Worm (Caenorhabditis elegans): ENCODE results near the gene arrd-5.

Gene arrd-5

ce11 chrII:9855620-9856019, 20.6 kb downstream of the arrd-5 start, which contains the start of gene chil-4:
TSS of gene chil-4 (minus strand) at chrII:9855720.
- no peak for TF ChIP-seq hlh-15 (tag; optimal IDR thresholded peaks at IDR 0.05)
- TF ChIP-seq sdc-2 (tag; optimal IDR thresholded peaks at IDR 0.05) = no peak
- TF ChIP-seq ceh-18 (tag; optimal IDR thresholded peaks at IDR 0.05) = no peak
- TF ChIP-seq lim-6 (tag; optimal IDR thresholded peaks at IDR 0.05) = no peak
- TF ChIP-seq lin-11 (tag; optimal IDR thresholded peaks at IDR 0.05) = no peak
- no peak for TF ChIP-seq che-1 (tag; optimal IDR thresholded peaks at IDR 0.05)
- no peak for TF ChIP-seq ceh-31 (tag; optimal IDR thresholded peaks at IDR 0.05)
- no peak for TF ChIP-seq elt-4 (tag; optimal IDR thresholded peaks at IDR 0.05)
- TF ChIP-seq nhr-11 (tag; optimal IDR thresholded peaks at IDR 0.05) = no peak
- no peak for TF ChIP-seq ceh-2 (tag; optimal IDR thresholded peaks at IDR 0.05)
- TF ChIP-seq elt-2 (tag; optimal IDR thresholded peaks at IDR 0.05) = no peak
- TF ChIP-seq fax-1 (tag; optimal IDR thresholded peaks at IDR 0.05) = no peak
- no peak for TF ChIP-seq ceh-24 (tag; optimal IDR thresholded peaks at IDR 0.05)
- TF ChIP-seq ceh-30 (tag; optimal IDR thresholded peaks at IDR 0.05) = no peak
- TF ChIP-seq pha-2 (tag; optimal IDR thresholded peaks at IDR 0.05) = no peak
- no peak for TF ChIP-seq pag-3 (tag; optimal IDR thresholded peaks at IDR 0.05; ENCODE audit: borderline replicate concordance)
- no peak for TF ChIP-seq mec-3 (tag; optimal IDR thresholded peaks at IDR 0.05; ENCODE audit: borderline replicate concordance)
- TF ChIP-seq pat-9 (tag; optimal IDR thresholded peaks at IDR 0.05) = no peak
- TF ChIP-seq hlh-30 (tag; optimal IDR thresholded peaks at IDR 0.05; ENCODE audit: insufficient read depth) = no peak
- TF ChIP-seq unc-55 (GFP tag; optimal IDR thresholded peaks at IDR 0.05) = no peak

- TF ChIP-seq C38D4.7 (GFP tag; optimal IDR thresholded peaks at IDR 0.05) = no peak
- no peak for TF ChIP-seq hlh-6 (tag; optimal IDR thresholded peaks at IDR 0.05)
- no peak for TF ChIP-seq pag-3 (tag; optimal IDR thresholded peaks at IDR 0.05; ENCODE audit: borderline replicate concordance)
- TF ChIP-seq lim-6 (tag; optimal IDR thresholded peaks at IDR 0.05) = no peak
- no peak for TF ChIP-seq elt-2 (tag; optimal IDR thresholded peaks at IDR 0.05)
- no peak for TF ChIP-seq sox-2 (GFP tag; IDR thresholded peaks at IDR 0.05)
- TF ChIP-seq madf-2 (tag; optimal IDR thresholded peaks at IDR 0.05) = no peak
- TF ChIP-seq hlh-8 (tag; optimal IDR thresholded peaks at IDR 0.05) = no peak
- no peak for TF ChIP-seq Y22D7AL.16 (tag; optimal IDR thresholded peaks at IDR 0.05)
- TF ChIP-seq ceh-2 (tag; optimal IDR thresholded peaks at IDR 0.05) = no peak
- no peak for TF ChIP-seq tbx-7 (tag; optimal IDR thresholded peaks at IDR 0.05)
- TF ChIP-seq pha-4 (tag; optimal IDR thresholded peaks at IDR 0.05) = no peak
- TF ChIP-seq ceh-19 (GFP tag; optimal IDR thresholded peaks at IDR 0.05) = no peak
- TF ChIP-seq unc-3 (GFP tag; conservative IDR thresholded peaks at IDR 0.05) = no peak
- no peak for TF ChIP-seq unc-3 (tag; optimal IDR thresholded peaks at IDR 0.05)
- no peak for TF ChIP-seq sdc-2 (tag; optimal IDR thresholded peaks at IDR 0.05)
- TF ChIP-seq eyg-1 (tag; optimal IDR thresholded peaks at IDR 0.05) = no peak
- TF ChIP-seq ceh-9 (tag; optimal IDR thresholded peaks at IDR 0.05) = no peak
Measured at ce11 chrII:9857791-9858190, 22.8 kb downstream of the arrd-5 start, which contains the start of gene chil-6. TSS of gene chil-6 (minus strand) at chrII:9857891.

- TF ChIP-seq hlh-30 (tag; optimal IDR thresholded peaks at IDR 0.05; ENCODE audit: insufficient read depth) (no peak), ceh-19 (GFP tag; optimal IDR thresholded peaks at IDR 0.05) (no peak), eyg-1 (tag; optimal IDR thresholded peaks at IDR 0.05) (no peak), gmeb-2 (tag; optimal IDR thresholded peaks at IDR 0.05) (no peak), rnt-1 (tag; optimal IDR thresholded peaks at IDR 0.05) (no peak), K09A11.1 (tag; optimal IDR thresholded peaks at IDR 0.05; ENCODE audit: insufficient read depth) (no peak), pag-3 (tag; optimal IDR thresholded peaks at IDR 0.05; ENCODE audit: borderline replicate concordance) (no peak), elt-4 (tag; optimal IDR thresholded peaks at IDR 0.05) (no peak), ceh-34 (tag; optimal IDR thresholded peaks at IDR 0.05) (no peak), fkh-10 (GFP tag; optimal IDR thresholded peaks at IDR 0.05) (no peak), ref-2 (tag; optimal IDR thresholded peaks at IDR 0.05) (no peak), nfya-1 (tag; optimal IDR thresholded peaks at IDR 0.05) (no peak), zip-5 (tag; optimal IDR thresholded peaks at IDR 0.05) (no peak), unc-86 (tag; optimal IDR thresholded peaks at IDR 0.05) (no peak), C08G9.2 (tag; optimal IDR thresholded peaks at IDR 0.05) (no peak), tbx-7 (tag; optimal IDR thresholded peaks at IDR 0.05) (no peak), mec-3 (tag; optimal IDR thresholded peaks at IDR 0.05; ENCODE audit: borderline replicate concordance) (no peak), che-1 (tag; optimal IDR thresholded peaks at IDR 0.05) (no peak), hlh-6 (tag; optimal IDR thresholded peaks at IDR 0.05) (no peak), madf-2 (tag; optimal IDR thresholded peaks at IDR 0.05) (no peak)
Measured at ce11 chrII:9859575-9859974, 24.6 kb downstream of the arrd-5 start, which contains the start of gene chil-5. TSS of gene chil-5 (minus strand) at chrII:9859675.

All from whole organism, late embryonic.